Worm (Caenorhabditis elegans) whole organism, L1 larva: ENCODE measurements around the gene nud-1.
A peak's percentile ranks its signal among the peaks of the same experiment; 100 is the strongest.

Experiments
- C04F5.9 ChIP-seq: sonication (generic microtip); optimal IDR thresholded peaks from 2 replicates; lab custom pipeline; 2016; ENCODE audit warnings: missing genetic modification characterization, missing compliant biosample characterization
- C16A3.4 ChIP-seq: fragments of 150-350 bp; optimal IDR thresholded peaks from 2 replicates; lab custom pipeline; 2014; ENCODE audit warnings: missing biosample characterization, missing genetic modification characterization
- F16B12.6 ChIP-seq: fragments of 150-350 bp; optimal IDR thresholded peaks from 2 replicates; lab custom pipeline; 2014; ENCODE audit warnings: missing biosample characterization, missing genetic modification characterization
- Y116A8C.19 ChIP-seq: sonication (generic microtip); optimal IDR thresholded peaks from 2 replicates; lab custom pipeline; 2016; ENCODE audit warnings: missing compliant biosample characterization, missing genetic modification characterization, borderline replicate concordance
- ama-1 ChIP-seq: fragments of 150-350 bp; optimal IDR thresholded peaks from 2 replicates; lab custom pipeline; 2014
- ceh-8 ChIP-seq: fragments of 200-800 bp; sonication (Bioruptor generic); optimal IDR thresholded peaks from 2 replicates; lab custom pipeline; 2018; ENCODE audit warnings: mild to moderate bottlenecking, missing genetic modification characterization, moderate library complexity, missing compliant biosample characterization
- ces-1 ChIP-seq: fragments of 150-350 bp; optimal IDR thresholded peaks from 2 replicates; lab custom pipeline; 2014; ENCODE audit warnings: missing biosample characterization, missing genetic modification reagents, missing genetic modification characterization
- dpl-1 ChIP-seq, 3 experiments: fragments of 150-350 bp in 2 of 3; sonication (generic microtip) in 1 of 3; optimal IDR thresholded peaks; 2 replicates each; lab custom pipeline; 2014 to 2017; ENCODE audit warnings: missing biosample characterization in 3 of 3, missing genetic modification characterization in 3 of 3, missing genetic modification reagents in 3 of 3
- dsc-1 ChIP-seq: sonication (generic microtip); optimal IDR thresholded peaks from 2 replicates; lab custom pipeline; 2016; ENCODE audit warnings: mild to moderate bottlenecking, missing genetic modification characterization, missing compliant biosample characterization
- efl-1 ChIP-seq, 4 experiments: fragments of 150-350 bp; optimal IDR thresholded peaks in 3 of 4; peaks in 1 of 4; 1 replicate in 1 of 4; 2 replicates in 3 of 4; lab custom pipeline; 2014; ENCODE audit warnings: missing biosample characterization in 2 of 4, missing genetic modification characterization in 2 of 4, missing genetic modification reagents in 2 of 4
- egl-27 ChIP-seq, 2 experiments: fragments of 150-350 bp in 1 of 2; sonication (generic microtip); optimal IDR thresholded peaks; 3 replicates each; lab custom pipeline; 2017 to 2018; ENCODE audit warnings: missing biosample characterization in 2 of 2, missing genetic modification characterization in 2 of 2, missing genetic modification reagents in 2 of 2
- elt-3 ChIP-seq, 6 experiments: fragments of 150-350 bp in 1 of 6; sonication (generic microtip); optimal IDR thresholded peaks; 2 replicates each; lab custom pipeline; 2017 to 2018; ENCODE audit warnings: missing biosample characterization in 6 of 6, missing genetic modification characterization in 6 of 6, inconsistent platforms in 1 of 6
- ets-5 ChIP-seq: fragments of 200-800 bp; sonication (Bioruptor generic); IDR thresholded peaks from 2 replicates; pipeline ENCODE4 v1.3.6; 2022; ENCODE audit warnings: missing genetic modification characterization, missing compliant biosample characterization
- fkh-10 ChIP-seq: sonication (generic microtip); optimal IDR thresholded peaks from 2 replicates; lab custom pipeline; 2017; ENCODE audit warnings: missing biosample characterization, missing genetic modification reagents, missing genetic modification characterization
- fkh-4 ChIP-seq: sonication (generic microtip); optimal IDR thresholded peaks from 2 replicates; lab custom pipeline; 2016; ENCODE audit warnings: missing compliant biosample characterization, missing genetic modification characterization, borderline replicate concordance
- fos-1 ChIP-seq: fragments of 150-350 bp; optimal IDR thresholded peaks from 2 replicates; lab custom pipeline; 2014; ENCODE audit warnings: missing biosample characterization, missing genetic modification characterization
- hlh-17 ChIP-seq: fragments of 200-800 bp; sonication (Bioruptor generic); optimal IDR thresholded peaks from 2 replicates; lab custom pipeline; 2018; ENCODE audit warnings: missing genetic modification characterization, mild to moderate bottlenecking, missing compliant biosample characterization, moderate library complexity, borderline replicate concordance
- hlh-4 ChIP-seq: sonication (generic microtip); optimal IDR thresholded peaks from 2 replicates; lab custom pipeline; 2016; ENCODE audit warnings: mild to moderate bottlenecking, missing genetic modification characterization, missing compliant biosample characterization
- irx-1 ChIP-seq: sonication (generic microtip); optimal IDR thresholded peaks from 2 replicates; lab custom pipeline; 2016; ENCODE audit warnings: missing genetic modification characterization, missing compliant biosample characterization
- isw-1 ChIP-seq: fragments of 200-800 bp; sonication (Bioruptor generic); IDR thresholded peaks from 2 replicates; pipeline ENCODE4 v1.3.6; 2022; ENCODE audit warnings: missing genetic modification characterization, missing compliant biosample characterization
- jun-1 ChIP-seq: fragments of 150-350 bp; optimal IDR thresholded peaks from 2 replicates; lab custom pipeline; 2014; ENCODE audit warnings: missing biosample characterization, missing genetic modification reagents, missing genetic modification characterization
- lin-13 ChIP-seq: fragments of 150-350 bp; optimal IDR thresholded peaks from 2 replicates; lab custom pipeline; 2014; ENCODE audit warnings: missing biosample characterization, missing genetic modification reagents, missing genetic modification characterization
- lin-35 ChIP-seq, 2 experiments: fragments of 150-350 bp; optimal IDR thresholded peaks; 2 replicates each; lab custom pipeline; 2014; ENCODE audit warnings: missing biosample characterization in 2 of 2, missing genetic modification characterization in 2 of 2, missing genetic modification reagents in 2 of 2
- lin-39 ChIP-seq: fragments of 150-350 bp; optimal IDR thresholded peaks from 2 replicates; lab custom pipeline; 2014; ENCODE audit warnings: missing biosample characterization, missing genetic modification reagents, missing genetic modification characterization
- lsy-2 ChIP-seq, 2 experiments: fragments of 150-350 bp; optimal IDR thresholded peaks; 2 replicates each; lab custom pipeline; 2014; ENCODE audit warnings: missing biosample characterization in 2 of 2, missing genetic modification characterization in 2 of 2
- mab-9 ChIP-seq: fragments of 200-800 bp; sonication (Bioruptor generic); IDR thresholded peaks from 2 replicates; pipeline ENCODE4 v1.3.6; 2022; ENCODE audit warnings: missing genetic modification reagents, missing genetic modification characterization, missing compliant biosample characterization
- mdl-1 ChIP-seq, 2 experiments: fragments of 150-350 bp; optimal IDR thresholded peaks; 2 replicates each; lab custom pipeline; 2014 to 2017; ENCODE audit warnings: missing biosample characterization in 2 of 2, missing genetic modification characterization in 2 of 2, inconsistent platforms in 1 of 2
- mep-1 ChIP-seq: fragments of 150-350 bp; optimal IDR thresholded peaks from 2 replicates; lab custom pipeline; 2014; ENCODE audit warnings: missing biosample characterization, missing genetic modification characterization
- nhr-12 ChIP-seq: sonication (generic microtip); optimal IDR thresholded peaks from 2 replicates; lab custom pipeline; 2017; ENCODE audit warnings: missing biosample characterization, missing genetic modification characterization
- nhr-19 ChIP-seq: fragments of 200-800 bp; sonication (Bioruptor generic); conservative IDR thresholded peaks from 2 replicates; pipeline ENCODE4 v1.3.6; 2022; ENCODE audit warnings: missing genetic modification characterization, missing compliant biosample characterization
- nhr-20 ChIP-seq: sonication (generic microtip); optimal IDR thresholded peaks from 2 replicates; lab custom pipeline; 2016; ENCODE audit warnings: mild to moderate bottlenecking, missing genetic modification characterization, missing compliant biosample characterization
- nhr-237 ChIP-seq: fragments of 150-350 bp; optimal IDR thresholded peaks from 2 replicates; lab custom pipeline; 2014; ENCODE audit warnings: missing biosample characterization, missing genetic modification characterization
- nhr-71 ChIP-seq: sonication (generic microtip); optimal IDR thresholded peaks from 2 replicates; lab custom pipeline; 2016; ENCODE audit warnings: mild to moderate bottlenecking, missing genetic modification characterization, moderate library complexity, missing compliant biosample characterization
- pag-3 ChIP-seq: sonication (generic microtip); optimal IDR thresholded peaks from 2 replicates; lab custom pipeline; 2017; ENCODE audit warnings: missing genetic modification characterization, mild to moderate bottlenecking, missing compliant biosample characterization, antibody characterized with exemption, borderline replicate concordance; ENCODE audit not compliant: insufficient read depth
- pqm-1 ChIP-seq: sonication (generic microtip); optimal IDR thresholded peaks from 3 replicates; lab custom pipeline; 2017; ENCODE audit warnings: missing biosample characterization, missing genetic modification characterization
- skn-1 ChIP-seq: fragments of 150-350 bp; optimal IDR thresholded peaks from 2 replicates; lab custom pipeline; 2014; ENCODE audit warnings: missing biosample characterization, missing genetic modification characterization
- snpc-4 ChIP-seq: fragments of 150-350 bp; optimal IDR thresholded peaks from 2 replicates; lab custom pipeline; 2014; ENCODE audit warnings: missing biosample characterization, missing genetic modification characterization
- snu-23 ChIP-seq: sonication (generic microtip); optimal IDR thresholded peaks from 2 replicates; lab custom pipeline; 2016; ENCODE audit warnings: missing genetic modification characterization, missing compliant biosample characterization
- sup-37 ChIP-seq: fragments of 200-800 bp; sonication (Bioruptor generic); optimal IDR thresholded peaks from 2 replicates; lab custom pipeline; 2018; ENCODE audit warnings: mild to moderate bottlenecking, missing genetic modification characterization, missing compliant biosample characterization
- swsn-7 ChIP-seq: sonication (generic microtip); optimal IDR thresholded peaks from 2 replicates; lab custom pipeline; 2016; ENCODE audit warnings: missing genetic modification characterization, missing compliant biosample characterization
- tbx-2 ChIP-seq: sonication (generic microtip); optimal IDR thresholded peaks from 2 replicates; lab custom pipeline; 2016; ENCODE audit warnings: missing genetic modification characterization, missing compliant biosample characterization
- unc-130 ChIP-seq: fragments of 150-350 bp; optimal IDR thresholded peaks from 2 replicates; lab custom pipeline; 2017; ENCODE audit warnings: missing biosample characterization, missing genetic modification characterization, inconsistent platforms
- unc-62 ChIP-seq: fragments of 150-350 bp; optimal IDR thresholded peaks from 2 replicates; lab custom pipeline; 2014; ENCODE audit warnings: missing biosample characterization, missing genetic modification reagents, missing genetic modification characterization
- unc-98 ChIP-seq: fragments of 200-800 bp; sonication (Bioruptor generic); IDR thresholded peaks from 2 replicates; pipeline ENCODE4 v1.3.6; 2022; ENCODE audit warnings: missing genetic modification characterization, missing compliant biosample characterization
- vab-15 ChIP-seq: sonication (generic microtip); optimal IDR thresholded peaks from 2 replicates; lab custom pipeline; 2017; ENCODE audit warnings: missing genotype, mild to moderate bottlenecking, missing genetic modification characterization, missing compliant biosample characterization
- zag-1 ChIP-seq: fragments of 150-350 bp; optimal IDR thresholded peaks from 2 replicates; lab custom pipeline; 2014; ENCODE audit warnings: missing biosample characterization, missing genetic modification characterization
- zip-4 ChIP-seq: fragments of 200-800 bp; sonication (Bioruptor generic); optimal IDR thresholded peaks from 2 replicates; lab custom pipeline; 2018; ENCODE audit warnings: mild to moderate bottlenecking, missing genetic modification characterization, moderate library complexity, missing compliant biosample characterization

The nud-1 gene

ce11 chrIII:13307107-13307506, 34.2 kb upstream of the nud-1 start, which contains the start of the genes klp-19 and slc-36.1 (continued):
- peak; percentile 19; the same call in 1 of the 2 replicates for TF ChIP-seq nhr-19 (GFP tag; lab: Robert Waterston, UW)
- TF ChIP-seq fkh-4 (tag; lab: Kevin White, UChicago), result no peak
- peak; percentile 38 for TF ChIP-seq irx-1 (tag; lab: Kevin White, UChicago)
- no peak for TF ChIP-seq unc-62 (GFP tag; lab: Kevin White, UChicago)
- peak; percentile 30 for TF ChIP-seq C04F5.9 (tag; lab: Kevin White, UChicago)
- no peak for TF ChIP-seq pqm-1
- peak; percentile 91 for TF ChIP-seq F16B12.6 (tag; lab: Kevin White, UChicago)
- no peak for TF ChIP-seq ceh-8 (GFP tag; lab: Kevin White, UChicago)
- TF ChIP-seq isw-1 (GFP tag; lab: Robert Waterston, UW), result peak; percentile 29
- no peak for TF ChIP-seq hlh-4 (tag; lab: Kevin White, UChicago)
- TF ChIP-seq snu-23 (GFP tag; lab: Kevin White, UChicago), result peak; percentile 66
- no peak for TF ChIP-seq fos-1 (tag; lab: Kevin White, UChicago)
- TF ChIP-seq C16A3.4 (tag; lab: Kevin White, UChicago), result no peak
- peak; percentile 35 for TF ChIP-seq tbx-2
- TF ChIP-seq lin-13 (GFP tag; lab: Kevin White, UChicago), result peak; percentile 12
- no peak for TF ChIP-seq egl-27 (tag; optimal IDR thresholded peaks at IDR 0.05; lab: Kevin White, UChicago)
- TF ChIP-seq nhr-12 (tag; lab: Kevin White, UChicago), result no peak

ce11 chrIII:13310552-13310951, 30.8 kb upstream of the nud-1 start:
- peak; percentile 31 for TF ChIP-seq mep-1
- TF ChIP-seq unc-98 (GFP tag; lab: Robert Waterston, UW), result no peak
- TF ChIP-seq nhr-237, result no peak
- TF ChIP-seq pqm-1, result no peak
- no peak for TF ChIP-seq mab-9
- no peak for TF ChIP-seq isw-1 (GFP tag; lab: Robert Waterston, UW)
- no peak for TF ChIP-seq mdl-1 (tag; optimal IDR thresholded peaks at IDR 0.05; lab: Kevin White, UChicago)
- TF ChIP-seq sup-37 (GFP tag; lab: Kevin White, UChicago), result no peak
- no peak for TF ChIP-seq zag-1 (tag; lab: Kevin White, UChicago)
- no peak for TF ChIP-seq zip-4 (GFP tag; lab: Kevin White, UChicago)
- no peak for TF ChIP-seq elt-3 (tag; optimal IDR thresholded peaks at IDR 0.05; lab: Kevin White, UChicago)
- peak in 1 of 2 experiments; percentile 23 for TF ChIP-seq lsy-2 (tag; optimal IDR thresholded peaks at IDR 0.05; lab: Kevin White, UChicago)
- peak; percentile 13 for TF ChIP-seq nhr-20 (tag; lab: Kevin White, UChicago)
- no peak for TF ChIP-seq ama-1
- no peak for TF ChIP-seq unc-62 (GFP tag; lab: Kevin White, UChicago)
- no peak for TF ChIP-seq lin-39
- peak; percentile 12 to 40 (median 27) for TF ChIP-seq dpl-1 (GFP tag; optimal IDR thresholded peaks at IDR 0.05; lab: Kevin White, UChicago)
- no peak for TF ChIP-seq unc-130 (tag; lab: Kevin White, UChicago)
- TF ChIP-seq dsc-1 (tag; lab: Kevin White, UChicago), result no peak
- no peak for TF ChIP-seq pag-3 (tag; lab: Kevin White, UChicago)
- TF ChIP-seq ces-1 (GFP tag; lab: Kevin White, UChicago), result no peak
- no peak for TF ChIP-seq fkh-10 (GFP tag; lab: Kevin White, UChicago)
- TF ChIP-seq skn-1 (tag; lab: Kevin White, UChicago), result no peak
- no peak for TF ChIP-seq C16A3.4 (tag; lab: Kevin White, UChicago)
- no peak for TF ChIP-seq vab-15
- TF ChIP-seq jun-1, result peak; percentile 8
- no peak for TF ChIP-seq swsn-7 (tag; lab: Kevin White, UChicago)
- no peak for TF ChIP-seq egl-27 (tag; optimal IDR thresholded peaks at IDR 0.05; lab: Kevin White, UChicago)
- no peak for TF ChIP-seq Y116A8C.19
- TF ChIP-seq nhr-19 (GFP tag; lab: Robert Waterston, UW), result 0 out of 2 replicates have a peak, but pooled peaks have one; percentile 2
- no peak for TF ChIP-seq fos-1 (tag; lab: Kevin White, UChicago)
- no peak for TF ChIP-seq ets-5 (GFP tag; lab: Robert Waterston, UW)
- TF ChIP-seq nhr-71 (tag; lab: Kevin White, UChicago), result peak; percentile 35
- TF ChIP-seq snu-23 (GFP tag; lab: Kevin White, UChicago), result peak; percentile 57
- TF ChIP-seq lin-35 (GFP tag; optimal IDR thresholded peaks at IDR 0.05; lab: Kevin White, UChicago), result peak; percentile 33 to 54
- no peak for TF ChIP-seq hlh-17 (GFP tag; lab: Kevin White, UChicago)
- TF ChIP-seq efl-1 (optimal IDR thresholded peaks at IDR 0.05; lab: Kevin White, UChicago), result peak in 1 of 2 experiments; percentile 11
- peak; percentile 45 to 95 for TF ChIP-seq efl-1 (GFP tag; optimal IDR thresholded peaks at IDR 0.05 in 1 of 2; lab: Kevin White, UChicago)
- peak; percentile 1 for TF ChIP-seq snpc-4 (tag; lab: Kevin White, UChicago)
